Worm (Caenorhabditis elegans): ENCODE data around the gene F08F1.9.

ce11 chrX:8423633-8424032 is 13.0 kb upstream of the F08F1.9 start, which contains the start of gene tth-1:
- TF ChIP-seq klf-2 (GFP tag; conservative IDR thresholded peaks at IDR 0.05) = no peak
- no peak for TF ChIP-seq tab-1 (GFP tag; IDR thresholded peaks at IDR 0.05)

All from whole organism, midembryonic.